Fruit fly (Drosophila melanogaster) whole organism, prepupa: ENCODE measurements around the gene Sh.
A peak's percentile ranks its signal among the peaks of the same experiment; 100 is the strongest.

ENCODE experiments used
- CG10631 ChIP-seq: fragments of 200-800 bp; sonication (Bioruptor generic); optimal IDR thresholded peaks from 2 replicates; lab custom pipeline; 2016; ENCODE audit warnings: missing biosample characterization, missing genetic modification characterization
- CG10669 ChIP-seq: fragments of 200-800 bp; sonication (Bioruptor generic); optimal IDR thresholded peaks from 3 replicates; lab custom pipeline; 2018; ENCODE audit warnings: missing biosample characterization, mild to moderate bottlenecking, missing genetic modification characterization, moderate library complexity
- CG11294 ChIP-seq: fragments of 200-800 bp; sonication (Bioruptor generic); IDR thresholded peaks from 2 replicates; pipeline ENCODE4 v1.3.6; 2022; ENCODE audit warnings: missing biosample characterization, missing genetic modification characterization
- CG11762 ChIP-seq: fragments of 200-800 bp; sonication (Bioruptor generic); optimal IDR thresholded peaks from 3 replicates; lab custom pipeline; 2016; ENCODE audit warnings: missing biosample characterization, missing genetic modification characterization; ENCODE audit not compliant: insufficient read depth
- CG11902 ChIP-seq: fragments of 200-800 bp; sonication (Bioruptor generic); optimal IDR thresholded peaks from 3 replicates; lab custom pipeline; 2016; ENCODE audit warnings: missing biosample characterization, missing genetic modification characterization
- CG15336 ChIP-seq: fragments of 200-800 bp; sonication (Bioruptor generic); IDR thresholded peaks from 2 replicates; pipeline ENCODE4 v1.3.6; 2022; ENCODE audit warnings: missing biosample characterization, missing genetic modification characterization
- CG1621 ChIP-seq: fragments of 200-800 bp; sonication (Bioruptor generic); optimal IDR thresholded peaks from 3 replicates; lab custom pipeline; 2018; ENCODE audit warnings: missing biosample characterization, mild to moderate bottlenecking, missing genetic modification characterization
- CG16779 ChIP-seq: fragments of 200-800 bp; sonication (Bioruptor generic); optimal IDR thresholded peaks from 3 replicates; lab custom pipeline; 2017; ENCODE audit warnings: missing biosample characterization, mild to moderate bottlenecking, missing genetic modification characterization
- CG3032 ChIP-seq: fragments of 200-800 bp; optimal IDR thresholded peaks from 2 replicates; lab custom pipeline; 2019; ENCODE audit warnings: missing biosample characterization, mild to moderate bottlenecking, missing genetic modification characterization, moderate library complexity
- CG31627 ChIP-seq: fragments of 200-800 bp; sonication (Bioruptor generic); optimal IDR thresholded peaks from 3 replicates; lab custom pipeline; 2016; ENCODE audit warnings: missing biosample characterization, missing genetic modification characterization
- CG32006 ChIP-seq: fragments of 200-800 bp; sonication (Bioruptor generic); optimal IDR thresholded peaks from 3 replicates; lab custom pipeline; 2017; ENCODE audit warnings: missing biosample characterization, mild to moderate bottlenecking, missing genetic modification characterization
- CG34406 ChIP-seq: fragments of 200-800 bp; sonication (Bioruptor generic); optimal IDR thresholded peaks from 3 replicates; lab custom pipeline; 2016; ENCODE audit warnings: missing biosample characterization, missing genetic modification characterization
- CG3919 ChIP-seq: fragments of 200-800 bp; sonication (Bioruptor generic); optimal IDR thresholded peaks from 3 replicates; lab custom pipeline; 2016; ENCODE audit warnings: missing biosample characterization, missing genetic modification characterization
- CG4318 ChIP-seq: fragments of 200-800 bp; sonication (Bioruptor generic); optimal IDR thresholded peaks from 3 replicates; lab custom pipeline; 2017; ENCODE audit warnings: missing biosample characterization, mild to moderate bottlenecking, missing genetic modification characterization
- CG6276 ChIP-seq: fragments of 200-800 bp; sonication (Bioruptor generic); optimal IDR thresholded peaks from 2 replicates; lab custom pipeline; 2017; ENCODE audit warnings: missing biosample characterization, mild to moderate bottlenecking, missing genetic modification characterization
- CG6808 ChIP-seq: fragments of 200-800 bp; sonication (Bioruptor generic); optimal IDR thresholded peaks from 3 replicates; lab custom pipeline; 2017; ENCODE audit warnings: missing biosample characterization, missing genetic modification characterization, mild to moderate bottlenecking, moderate library complexity, missing genetic modification reagents
- CG6854 ChIP-seq: fragments of 200-800 bp; sonication (Bioruptor generic); optimal IDR thresholded peaks from 2 replicates; lab custom pipeline; 2017; ENCODE audit warnings: missing biosample characterization, mild to moderate bottlenecking, missing genetic modification characterization
- CG7368 ChIP-seq: fragments of 200-800 bp; sonication (Bioruptor generic); optimal IDR thresholded peaks from 3 replicates; lab custom pipeline; 2016; ENCODE audit warnings: missing biosample characterization, missing genetic modification characterization
- CG8119 ChIP-seq: fragments of 200-800 bp; sonication (Bioruptor generic); IDR thresholded peaks from 3 replicates; pipeline ENCODE4 v1.3.6; 2022; ENCODE audit warnings: missing biosample characterization, missing genetic modification characterization
- CG8319 ChIP-seq: fragments of 200-800 bp; sonication (Bioruptor generic); optimal IDR thresholded peaks from 3 replicates; lab custom pipeline; 2016; ENCODE audit warnings: missing biosample characterization, missing genetic modification characterization
- CG8632 ChIP-seq: fragments of 200-800 bp; sonication (Bioruptor generic); optimal IDR thresholded peaks from 3 replicates; lab custom pipeline; 2016; ENCODE audit warnings: missing biosample characterization, missing genetic modification characterization
- CG9139 ChIP-seq: fragments of 200-800 bp; sonication (Bioruptor generic); optimal IDR thresholded peaks from 3 replicates; lab custom pipeline; 2017; ENCODE audit warnings: missing biosample characterization, mild to moderate bottlenecking, missing genetic modification characterization
- Eip75B ChIP-seq: fragments of 200-800 bp; sonication (Bioruptor generic); optimal IDR thresholded peaks from 3 replicates; lab custom pipeline; 2016; ENCODE audit warnings: missing biosample characterization, missing genetic modification characterization
- Eip78C ChIP-seq: fragments of 200-800 bp; sonication (Bioruptor generic); peaks from one replicate; lab custom pipeline; 2016; ENCODE audit warnings: missing biosample characterization, missing genetic modification characterization
- Eip93F ChIP-seq: fragments of 200-800 bp; sonication (Bioruptor generic); optimal IDR thresholded peaks from 2 replicates; lab custom pipeline; 2016; ENCODE audit warnings: missing biosample characterization, mild to moderate bottlenecking, missing genetic modification characterization
- Hr39 ChIP-seq: fragments of 200-800 bp; sonication (Bioruptor generic); optimal IDR thresholded peaks from 2 replicates; lab custom pipeline; 2016; ENCODE audit warnings: missing biosample characterization, missing genetic modification characterization
- Hr4 ChIP-seq: fragments of 200-800 bp; sonication (Bioruptor generic); optimal IDR thresholded peaks from 3 replicates; lab custom pipeline; 2016; ENCODE audit warnings: missing biosample characterization, missing genetic modification characterization
- Lpt ChIP-seq: fragments of 200-800 bp; sonication (Bioruptor generic); optimal IDR thresholded peaks from 3 replicates; lab custom pipeline; 2016; ENCODE audit warnings: missing biosample characterization, missing genetic modification characterization
- Met ChIP-seq: fragments of 200-800 bp; sonication (Bioruptor generic); optimal IDR thresholded peaks from 3 replicates; lab custom pipeline; 2016; ENCODE audit warnings: missing biosample characterization, missing genetic modification characterization
- OdsH ChIP-seq: fragments of 200-800 bp; sonication (Bioruptor generic); optimal IDR thresholded peaks from 3 replicates; lab custom pipeline; 2016; ENCODE audit warnings: missing biosample characterization, missing genetic modification characterization
- Smox ChIP-seq: fragments of 200-800 bp; sonication (Bioruptor generic); optimal IDR thresholded peaks from 3 replicates; lab custom pipeline; 2016; ENCODE audit warnings: missing biosample characterization, missing genetic modification characterization
- Sox102F ChIP-seq: fragments of 200-800 bp; sonication (Bioruptor generic); optimal IDR thresholded peaks from 2 replicates; lab custom pipeline; 2016; ENCODE audit warnings: missing biosample characterization, mild to moderate bottlenecking, missing genetic modification characterization
- Sox15 ChIP-seq: fragments of 200-800 bp; sonication (Bioruptor generic); optimal IDR thresholded peaks from 3 replicates; lab custom pipeline; 2016; ENCODE audit warnings: missing biosample characterization, missing genetic modification characterization
- achi ChIP-seq: fragments of 200-800 bp; sonication (Bioruptor generic); optimal IDR thresholded peaks from 3 replicates; lab custom pipeline; 2016; ENCODE audit warnings: missing biosample characterization, missing genetic modification characterization
- cyc ChIP-seq: fragments of 200-800 bp; sonication (Bioruptor generic); optimal IDR thresholded peaks from 3 replicates; lab custom pipeline; 2016; ENCODE audit warnings: missing biosample characterization, missing genetic modification characterization
- dac ChIP-seq: fragments of 200-800 bp; sonication (Bioruptor generic); optimal IDR thresholded peaks from 2 replicates; lab custom pipeline; 2017; ENCODE audit warnings: missing biosample characterization, mild to moderate bottlenecking, missing genetic modification characterization
- eg ChIP-seq: fragments of 200-800 bp; sonication (Bioruptor generic); IDR thresholded peaks from 3 replicates; pipeline ENCODE4 v1.3.6; 2022; ENCODE audit warnings: missing biosample characterization, missing genetic modification characterization
- esn ChIP-seq: fragments of 200-800 bp; sonication (Bioruptor generic); optimal IDR thresholded peaks from 2 replicates; lab custom pipeline; 2016; ENCODE audit warnings: missing biosample characterization, mild to moderate bottlenecking, missing genetic modification characterization, moderate library complexity
- fd59A ChIP-seq: fragments of 200-800 bp; sonication (Bioruptor generic); optimal IDR thresholded peaks from 2 replicates; lab custom pipeline; 2017; ENCODE audit warnings: missing biosample characterization, mild to moderate bottlenecking, missing genetic modification characterization, missing genetic modification reagents
- fd85E ChIP-seq: fragments of 200-800 bp; sonication (Bioruptor generic); optimal IDR thresholded peaks from 3 replicates; lab custom pipeline; 2016; ENCODE audit warnings: missing biosample characterization, missing genetic modification characterization
- lz ChIP-seq: fragments of 200-800 bp; sonication (Bioruptor generic); optimal IDR thresholded peaks from 3 replicates; lab custom pipeline; 2016; ENCODE audit warnings: missing biosample characterization, missing genetic modification characterization
- net ChIP-seq: fragments of 200-800 bp; sonication (Bioruptor generic); optimal IDR thresholded peaks from 3 replicates; lab custom pipeline; 2016; ENCODE audit warnings: missing biosample characterization, missing genetic modification characterization
- pdm3 ChIP-seq: fragments of 200-800 bp; sonication (Bioruptor generic); optimal IDR thresholded peaks from 3 replicates; lab custom pipeline; 2016; ENCODE audit warnings: missing biosample characterization, missing genetic modification characterization
- salr ChIP-seq, 2 experiments: fragments of 200-800 bp; sonication (Bioruptor generic); optimal IDR thresholded peaks; 3 replicates each; lab custom pipeline; 2016 to 2018; ENCODE audit warnings: missing biosample characterization in 2 of 2, missing genetic modification characterization in 2 of 2, mild to moderate bottlenecking in 1 of 2
- ss ChIP-seq, 2 experiments: fragments of 200-800 bp; sonication (Bioruptor generic); optimal IDR thresholded peaks; 2 replicates in 1 of 2; 3 replicates in 1 of 2; lab custom pipeline; 2017 to 2018; ENCODE audit warnings: mild to moderate bottlenecking in 2 of 2, missing biosample characterization in 2 of 2, missing genetic modification characterization in 2 of 2, moderate library complexity in 1 of 2
- svp ChIP-seq: fragments of 200-800 bp; sonication (Bioruptor generic); peaks from one replicate; lab custom pipeline; 2016; ENCODE audit warnings: missing biosample characterization, missing genetic modification characterization
- vri ChIP-seq: fragments of 200-800 bp; sonication (Bioruptor generic); optimal IDR thresholded peaks from 3 replicates; lab custom pipeline; 2016; ENCODE audit warnings: missing biosample characterization, mild to moderate bottlenecking, missing genetic modification characterization

Sh gene

dm6 chrX:17879211-17879897 lies 183.7 kb downstream of the Sh start (continued):
- TF ChIP-seq salr (GFP tag; optimal IDR thresholded peaks at IDR 0.05; lab: Kevin White, UChicago) (peak in 1 of 2 experiments; percentile 59), eg (GFP tag; lab: Robert Waterston, UW) (peak; percentile 43; the same call in 1 of the 3 replicates), Lpt (GFP tag; lab: Kevin White, UChicago) (peak; percentile 22), achi (GFP tag; lab: Kevin White, UChicago) (peak; percentile 38), OdsH (GFP tag; lab: Kevin White, UChicago) (peak; percentile 58), fd85E (no peak), Hr4 (peak; percentile 53), esn (GFP tag; lab: Kevin White, UChicago) (peak; percentile 72), CG8319 (GFP tag; lab: Kevin White, UChicago) (no peak), Sox15 (GFP tag; lab: Kevin White, UChicago) (no peak), CG15336 (GFP tag; lab: Robert Waterston, UW) (peak; percentile 64; the same call in 1 of the 2 replicates), Met (GFP tag; lab: Kevin White, UChicago) (peak; percentile 75), CG4318 (GFP tag; lab: Kevin White, UChicago) (peak; percentile 42), CG31627 (GFP tag; lab: Kevin White, UChicago) (peak; percentile 38), CG1621 (peak; percentile 54), Sox102F (GFP tag; lab: Kevin White, UChicago) (peak; percentile 72), CG7368 (peak; percentile 20), pdm3 (GFP tag; lab: Kevin White, UChicago) (peak; percentile 52), Hr39 (GFP tag; lab: Kevin White, UChicago) (peak; percentile 51), Smox (GFP tag; lab: Kevin White, UChicago) (peak; percentile 72), fd59A (peak; percentile 7), CG10631 (GFP tag; lab: Kevin White, UChicago) (peak; percentile 63)

DNA sequence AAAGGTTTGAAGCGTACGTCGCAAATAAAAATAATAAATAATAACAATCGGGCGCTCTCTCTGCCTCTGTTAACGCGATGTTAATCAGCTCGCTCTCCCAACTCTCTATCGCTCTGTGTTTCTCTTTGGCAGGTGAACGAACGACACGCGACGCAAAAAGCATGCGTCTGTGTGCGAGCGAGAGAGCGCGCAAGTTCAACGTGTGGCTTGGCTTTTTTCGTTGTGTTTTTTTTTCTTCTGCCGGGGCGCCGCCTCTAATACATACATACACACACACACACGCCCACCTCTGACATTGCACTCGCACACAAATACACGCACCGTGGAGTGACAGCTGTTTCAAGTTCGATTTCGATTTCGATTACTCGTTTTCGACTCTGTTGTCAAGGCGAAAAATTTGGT lies 184.4 kb downstream of the Sh start:
- TF ChIP-seq salr (GFP tag; optimal IDR thresholded peaks at IDR 0.05; lab: Kevin White, UChicago) (no peak), CG1621 (peak; percentile 10), Eip75B (GFP tag; lab: Kevin White, UChicago) (no peak), CG7368 (no peak), dac (GFP tag; lab: Kevin White, UChicago) (no peak), CG8632 (GFP tag; lab: Kevin White, UChicago) (no peak), CG4318 (GFP tag; lab: Kevin White, UChicago) (no peak), eg (GFP tag; lab: Robert Waterston, UW) (peak; percentile 77; the same call in 2 of the 3 replicates), CG32006 (no peak), cyc (no peak), CG11762 (GFP tag; lab: Kevin White, UChicago) (no peak), CG3919 (no peak), CG8119 (peak; percentile 45; the same call in 2 of the 3 replicates), CG6276 (GFP tag; lab: Kevin White, UChicago) (peak; percentile 11), Hr4 (no peak), pdm3 (GFP tag; lab: Kevin White, UChicago) (no peak), CG15336 (GFP tag; lab: Robert Waterston, UW) (peak; percentile 55; the same call in 1 of the 2 replicates), CG6854 (peak; percentile 42), net (GFP tag; lab: Kevin White, UChicago) (no peak), CG9139 (GFP tag; lab: Kevin White, UChicago) (peak; percentile 69), lz (GFP tag; lab: Kevin White, UChicago) (no peak), CG11902 (GFP tag; lab: Kevin White, UChicago) (no peak), CG6808 (GFP tag; lab: Kevin White, UChicago) (peak; percentile 23), CG16779 (tag; lab: Kevin White, UChicago) (peak; percentile 25), fd85E (peak; percentile 46), Met (GFP tag; lab: Kevin White, UChicago) (peak; percentile 35), CG11294 (GFP tag; lab: Robert Waterston, UW) (no peak), esn (GFP tag; lab: Kevin White, UChicago) (no peak), CG10669 (GFP tag; lab: Kevin White, UChicago) (no peak), svp (GFP tag; lab: Kevin White, UChicago) (peak; percentile 94), vri (GFP tag; lab: Kevin White, UChicago) (peak; percentile 17), Eip78C (GFP tag; lab: Kevin White, UChicago) (peak; percentile 61), Eip93F (peak; percentile 29), ss (GFP tag; optimal IDR thresholded peaks at IDR 0.05; lab: Kevin White, UChicago) (peak; percentile 68), CG34406 (GFP tag; lab: Kevin White, UChicago) (peak; percentile 16), CG3032 (tag; lab: Kevin White, UChicago) (no peak)
